Worm (Caenorhabditis elegans) whole organism, young adult: Measurements from ENCODE around the gene F32D1.8.

Source experiments
- B0261.1 ChIP-seq: sonication (generic microtip); optimal IDR thresholded peaks from 2 replicates; lab custom pipeline; 2016; ENCODE audit warnings: mild to moderate bottlenecking, missing genetic modification characterization, moderate library complexity, missing compliant biosample characterization
- C06A6.2 ChIP-seq: fragments of 200-800 bp; sonication (Bioruptor generic); conservative IDR thresholded peaks from 2 replicates; pipeline ENCODE4 v1.3.6; 2022; ENCODE audit warnings: missing genetic modification characterization, missing compliant biosample characterization
- F37B4.10 ChIP-seq: fragments of 200-800 bp; sonication (Bioruptor generic); IDR thresholded peaks from 2 replicates; pipeline ENCODE4 v1.3.6; 2022; ENCODE audit warnings: missing genetic modification characterization, missing compliant biosample characterization
- F49E8.2 ChIP-seq: sonication (generic microtip); optimal IDR thresholded peaks from 3 replicates; lab custom pipeline; 2017; ENCODE audit warnings: missing genetic modification characterization, mild to moderate bottlenecking, missing compliant biosample characterization, antibody characterized with exemption, moderate library complexity; ENCODE audit not compliant: insufficient read depth
- F52B5.7 ChIP-seq: sonication (generic microtip); optimal IDR thresholded peaks from 2 replicates; lab custom pipeline; 2016; ENCODE audit warnings: mild to moderate bottlenecking, missing genetic modification characterization, missing compliant biosample characterization
- F57A8.1 ChIP-seq: fragments of 200-800 bp; sonication (Bioruptor generic); optimal IDR thresholded peaks from 2 replicates; lab custom pipeline; 2018; ENCODE audit warnings: mild to moderate bottlenecking, missing genetic modification characterization, moderate library complexity, missing compliant biosample characterization
- F57C9.4 ChIP-seq: sonication (generic microtip); optimal IDR thresholded peaks from 2 replicates; lab custom pipeline; 2017; ENCODE audit warnings: mild to moderate bottlenecking, missing genetic modification characterization, missing compliant biosample characterization
- T07F8.4 ChIP-seq: sonication (generic microtip); optimal IDR thresholded peaks from 2 replicates; lab custom pipeline; 2016; ENCODE audit warnings: mild to moderate bottlenecking, missing genetic modification characterization, moderate library complexity, missing compliant biosample characterization
- Y53G8AR.9 ChIP-seq: fragments of 200-800 bp; sonication (Bioruptor generic); conservative IDR thresholded peaks from 2 replicates; pipeline ENCODE4 v1.3.6; 2022; ENCODE audit warnings: missing genetic modification reagents, missing genetic modification characterization, missing compliant biosample characterization
- Y67H2A.10 ChIP-seq: fragments of 200-800 bp; sonication (Bioruptor generic); conservative IDR thresholded peaks from 2 replicates; pipeline ENCODE4 v1.3.6; 2022; ENCODE audit warnings: missing genetic modification reagents, missing genetic modification characterization, missing compliant biosample characterization
- Y95B8A.8 ChIP-seq: fragments of 200-800 bp; sonication (Bioruptor generic); IDR thresholded peaks from 2 replicates; pipeline ENCODE4 v1.3.6; 2022; ENCODE audit warnings: missing genetic modification reagents, missing genetic modification characterization, missing compliant biosample characterization
- ZK185.1 ChIP-seq: sonication (generic microtip); optimal IDR thresholded peaks from 2 replicates; lab custom pipeline; 2016; ENCODE audit warnings: mild to moderate bottlenecking, missing genetic modification characterization, missing compliant biosample characterization; ENCODE audit not compliant: poor library complexity, severe bottlenecking
- akir-1 ChIP-seq: fragments of 200-800 bp; sonication (Bioruptor generic); optimal IDR thresholded peaks from 2 replicates; lab custom pipeline; 2018; ENCODE audit warnings: mild to moderate bottlenecking, missing genetic modification characterization, moderate library complexity, missing compliant biosample characterization
- attf-6 ChIP-seq: fragments of 200-800 bp; sonication (Bioruptor generic); IDR thresholded peaks from 2 replicates; pipeline ENCODE4 v1.3.6; 2022; ENCODE audit warnings: missing genetic modification reagents, missing genetic modification characterization, missing compliant biosample characterization
- bed-2 ChIP-seq: fragments of 200-800 bp; sonication (Bioruptor generic); IDR thresholded peaks from 2 replicates; pipeline ENCODE4 v1.3.6; 2022; ENCODE audit warnings: missing genetic modification reagents, missing genetic modification characterization, missing compliant biosample characterization
- ccch-3 ChIP-seq: fragments of 200-800 bp; sonication (Bioruptor generic); optimal IDR thresholded peaks from 2 replicates; lab custom pipeline; 2018; ENCODE audit warnings: mild to moderate bottlenecking, missing genetic modification characterization, missing compliant biosample characterization
- cebp-2 ChIP-seq: fragments of 200-800 bp; sonication (Bioruptor generic); IDR thresholded peaks from 2 replicates; pipeline ENCODE4 v1.3.6; 2022; ENCODE audit warnings: missing genetic modification characterization, missing compliant biosample characterization
- ceh-40 ChIP-seq: fragments of 200-800 bp; sonication (Bioruptor generic); IDR thresholded peaks from 2 replicates; pipeline ENCODE4 v1.3.6; 2022; ENCODE audit warnings: missing genetic modification characterization, missing compliant biosample characterization
- chd-7 ChIP-seq: sonication (generic microtip); optimal IDR thresholded peaks from 2 replicates; lab custom pipeline; 2016; ENCODE audit warnings: mild to moderate bottlenecking, missing genetic modification characterization, moderate library complexity, missing compliant biosample characterization
- him-1 ChIP-seq: sonication (generic microtip); optimal IDR thresholded peaks from 2 replicates; lab custom pipeline; 2016; ENCODE audit warnings: missing genotype, missing genetic modification reagents, missing genetic modification characterization, missing compliant biosample characterization
- hmg-20 ChIP-seq: fragments of 200-800 bp; sonication (Bioruptor generic); IDR thresholded peaks from 2 replicates; pipeline ENCODE4 v1.3.6; 2022; ENCODE audit warnings: missing genetic modification reagents, missing genetic modification characterization, missing compliant biosample characterization
- hrde-1 ChIP-seq: sonication (generic microtip); optimal IDR thresholded peaks from 2 replicates; lab custom pipeline; 2016; ENCODE audit warnings: missing genetic modification characterization, mild to moderate bottlenecking, missing compliant biosample characterization, moderate library complexity, missing genotype, missing genetic modification reagents, borderline replicate concordance
- lin-54 ChIP-seq: fragments of 200-800 bp; sonication (Bioruptor generic); optimal IDR thresholded peaks from 2 replicates; lab custom pipeline; 2018; ENCODE audit warnings: mild to moderate bottlenecking, missing genetic modification characterization, missing compliant biosample characterization
- lir-1 ChIP-seq: fragments of 200-800 bp; sonication (Bioruptor generic); conservative IDR thresholded peaks from 2 replicates; pipeline ENCODE4 v1.3.6; 2022; ENCODE audit warnings: missing genetic modification reagents, missing genetic modification characterization, missing compliant biosample characterization
- madf-3 ChIP-seq: fragments of 200-800 bp; sonication (Bioruptor generic); IDR thresholded peaks from 2 replicates; pipeline ENCODE4 v1.3.6; 2022; ENCODE audit warnings: missing genetic modification reagents, missing genetic modification characterization, missing compliant biosample characterization
- mcd-1 ChIP-seq: fragments of 200-800 bp; sonication (Bioruptor generic); IDR thresholded peaks from 2 replicates; pipeline ENCODE4 v1.3.6; 2022; ENCODE audit warnings: missing genetic modification reagents, missing genetic modification characterization, missing compliant biosample characterization
- mes-4 ChIP-seq: sonication (generic microtip); optimal IDR thresholded peaks from 2 replicates; lab custom pipeline; 2016; ENCODE audit warnings: missing genotype, missing genetic modification characterization, missing compliant biosample characterization
- nfya-1 ChIP-seq: sonication (generic microtip); optimal IDR thresholded peaks from 2 replicates; lab custom pipeline; 2017; ENCODE audit warnings: antibody characterized with exemption, missing compliant biosample characterization, missing genetic modification characterization, borderline replicate concordance; ENCODE audit not compliant: insufficient read depth
- nfyb-1 ChIP-seq: fragments of 200-800 bp; sonication (Bioruptor generic); IDR thresholded peaks from 2 replicates; pipeline ENCODE4 v1.3.6; 2022; ENCODE audit warnings: missing genetic modification reagents, missing genetic modification characterization, missing compliant biosample characterization
- nhr-27 ChIP-seq: fragments of 200-800 bp; sonication (Bioruptor generic); optimal IDR thresholded peaks from 2 replicates; lab custom pipeline; 2018; ENCODE audit warnings: mild to moderate bottlenecking, missing genetic modification characterization, moderate library complexity, missing compliant biosample characterization
- nhr-90 ChIP-seq: sonication (generic microtip); optimal IDR thresholded peaks from 2 replicates; lab custom pipeline; 2016; ENCODE audit warnings: missing genotype, mild to moderate bottlenecking, missing genetic modification characterization, missing compliant biosample characterization
- pbrm-1 ChIP-seq: fragments of 200-800 bp; sonication (Bioruptor generic); IDR thresholded peaks from 2 replicates; pipeline ENCODE4 v1.3.6; 2022; ENCODE audit warnings: missing genetic modification reagents, missing genetic modification characterization, missing compliant biosample characterization
- rec-8 ChIP-seq, 2 experiments: sonication (generic microtip); optimal IDR thresholded peaks; 2 replicates each; lab custom pipeline; 2016; ENCODE audit warnings: mild to moderate bottlenecking in 2 of 2, missing genetic modification characterization in 2 of 2, missing genetic modification reagents in 2 of 2, missing genotype in 2 of 2, missing biosample characterization in 1 of 2, missing compliant biosample characterization in 1 of 2, moderate library complexity in 1 of 2
- sptf-2 ChIP-seq: fragments of 200-800 bp; sonication (Bioruptor generic); optimal IDR thresholded peaks from 2 replicates; lab custom pipeline; 2018; ENCODE audit warnings: mild to moderate bottlenecking, missing genetic modification characterization, missing compliant biosample characterization
- tbx-9 ChIP-seq: sonication (generic microtip); optimal IDR thresholded peaks from 2 replicates; lab custom pipeline; 2016; ENCODE audit warnings: borderline replicate concordance, missing genetic modification characterization, inconsistent platforms, missing compliant biosample characterization
- tlf-1 ChIP-seq: fragments of 200-800 bp; sonication (Bioruptor generic); optimal IDR thresholded peaks from 2 replicates; lab custom pipeline; 2018; ENCODE audit warnings: mild to moderate bottlenecking, missing genetic modification characterization, missing compliant biosample characterization
- xnd-1 ChIP-seq: sonication (generic microtip); optimal IDR thresholded peaks from 2 replicates; lab custom pipeline; 2016; ENCODE audit warnings: missing genotype, missing genetic modification reagents, missing genetic modification characterization, missing compliant biosample characterization
- zim-3 ChIP-seq: sonication (generic microtip); optimal IDR thresholded peaks from 2 replicates; lab custom pipeline; 2017; ENCODE audit warnings: mild to moderate bottlenecking, missing genetic modification characterization, moderate library complexity, missing compliant biosample characterization
- ztf-3 ChIP-seq: fragments of 200-800 bp; sonication (Bioruptor generic); optimal IDR thresholded peaks from 2 replicates; lab custom pipeline; 2018; ENCODE audit warnings: mild to moderate bottlenecking, missing genetic modification characterization, missing compliant biosample characterization

Gene F32D1.8

DNA sequence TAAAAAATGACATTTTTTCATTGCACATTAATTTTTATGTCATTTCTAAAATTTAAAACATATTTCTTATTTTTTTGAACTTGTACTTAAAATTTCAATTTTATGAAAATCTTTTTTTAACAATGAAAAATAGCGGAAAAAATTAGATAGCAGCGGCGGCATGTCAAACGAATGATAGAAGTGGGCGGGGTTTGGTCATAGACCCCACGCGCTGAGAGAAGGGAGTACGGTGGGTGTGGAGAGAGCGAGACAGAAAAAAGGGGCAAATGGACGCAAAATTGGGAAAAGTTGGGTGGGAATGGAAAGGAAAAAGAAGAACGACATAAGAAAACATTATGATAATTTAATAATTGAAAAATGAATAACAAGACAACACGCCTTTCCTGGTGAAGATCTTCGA lies 10.4 kb upstream of the F32D1.8 start:
- no peak for TF ChIP-seq F52B5.7
- no peak for TF ChIP-seq lir-1 (GFP tag; lab: Robert Waterston, UW)
- TF ChIP-seq cebp-2 (GFP tag; lab: Robert Waterston, UW), result no peak
- TF ChIP-seq B0261.1, result no peak
- no peak for TF ChIP-seq attf-6 (GFP tag; lab: Robert Waterston, UW)
- TF ChIP-seq nfya-1 (tag; lab: Kevin White, UChicago), result no peak
- TF ChIP-seq C06A6.2 (GFP tag; lab: Robert Waterston, UW), result no peak
- no peak for TF ChIP-seq Y53G8AR.9
- TF ChIP-seq nhr-27 (tag; lab: Kevin White, UChicago), result no peak
- no peak for TF ChIP-seq sptf-2
- TF ChIP-seq Y67H2A.10 (GFP tag; lab: Robert Waterston, UW), result no peak
- TF ChIP-seq ccch-3 (GFP tag; lab: Kevin White, UChicago), result no peak
- no peak for TF ChIP-seq hmg-20 (GFP tag; lab: Robert Waterston, UW)

DNA sequence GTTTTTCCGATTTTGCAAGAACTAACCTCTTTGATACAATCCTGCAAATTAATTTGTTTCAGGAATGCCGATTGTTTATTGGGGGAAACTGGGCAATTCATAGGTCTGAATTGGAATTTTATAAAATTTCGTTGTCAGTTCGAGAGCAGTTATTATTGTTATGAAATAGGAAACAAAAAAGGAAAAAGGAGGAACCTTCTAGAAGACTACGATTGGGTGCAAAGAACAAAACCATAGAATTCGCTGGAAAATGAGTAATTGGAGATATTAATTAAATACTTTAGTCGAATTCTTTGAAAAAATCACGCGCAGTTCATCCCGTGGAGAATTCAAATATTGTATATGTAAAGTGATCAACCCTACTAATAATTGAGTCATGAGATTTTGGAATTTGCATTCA lies 9.9 kb upstream of the F32D1.8 start, which contains the start of gene F13A2.9:
Gene F13A2.9 (minus strand): TSS at position 101 of the 400 bp plus-strand sequence.
- TF ChIP-seq ceh-40 (GFP tag; lab: Robert Waterston, UW), result no peak
- TF ChIP-seq F37B4.10 (GFP tag; lab: Robert Waterston, UW), result no peak
- TF ChIP-seq F57C9.4 (tag; lab: Kevin White, UChicago), result no peak
- TF ChIP-seq tlf-1 (GFP tag; lab: Kevin White, UChicago), result no peak

DNA sequence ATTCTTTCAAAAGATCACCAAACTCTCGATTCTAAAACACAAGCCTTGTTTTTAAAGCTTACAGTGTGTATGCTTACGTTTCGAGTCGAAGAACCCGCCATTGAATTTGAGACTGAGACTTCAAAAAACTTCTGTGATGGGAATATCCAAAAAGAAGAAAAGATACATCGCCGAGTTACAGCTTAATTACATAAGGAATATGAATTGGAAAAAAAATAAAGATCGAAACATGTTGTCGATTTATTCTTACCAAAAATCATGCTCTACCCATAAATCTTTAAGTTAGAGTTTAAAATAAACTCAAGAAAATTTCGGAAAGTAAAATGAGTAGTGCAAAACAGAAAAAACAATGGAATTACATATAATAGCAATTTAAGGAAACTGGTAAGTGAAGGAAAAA lies 8.7 kb upstream of the F32D1.8 start, which contains the start of gene F13A2.10:
Gene F13A2.10 (minus strand): TSS at position 101 of the 400 bp plus-strand sequence.
- TF ChIP-seq hrde-1 (tag; lab: Kevin White, UChicago), result no peak
- TF ChIP-seq B0261.1, result no peak
- TF ChIP-seq F52B5.7, result no peak
- TF ChIP-seq nfyb-1 (GFP tag; lab: Robert Waterston, UW), result no peak
- no peak for TF ChIP-seq T07F8.4 (tag; lab: Kevin White, UChicago)
- no peak for TF ChIP-seq tbx-9 (tag; lab: Kevin White, UChicago)

DNA sequence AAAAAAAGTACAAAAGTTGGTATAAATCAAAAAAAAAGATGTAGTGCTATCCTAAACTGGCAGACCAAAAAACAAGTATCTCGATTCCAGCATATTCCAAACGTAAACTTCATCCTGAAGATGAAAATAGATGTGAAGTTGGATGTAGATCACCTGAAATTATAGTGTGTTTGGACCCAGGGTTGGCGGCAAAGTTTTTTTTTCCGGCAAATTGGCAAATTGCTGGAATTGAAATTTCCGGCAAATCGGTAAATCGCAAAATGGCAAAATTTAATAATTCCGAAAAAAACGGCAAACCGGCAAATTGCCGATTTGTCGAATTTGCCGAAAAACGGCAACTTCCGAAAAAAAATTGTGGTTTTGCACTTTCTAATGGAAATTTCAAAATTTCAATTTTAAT lies 7.0 kb upstream of the F32D1.8 start, which contains the start of gene F13A2.2:
Gene F13A2.2 (minus strand): TSS at position 101 of the 400 bp plus-strand sequence.
- TF ChIP-seq tbx-9 (tag; lab: Kevin White, UChicago), result no peak
- TF ChIP-seq madf-3, result no peak
- TF ChIP-seq pbrm-1 (GFP tag; lab: Robert Waterston, UW), result no peak
- no peak for TF ChIP-seq Y95B8A.8 (GFP tag; lab: Robert Waterston, UW)
- TF ChIP-seq F57C9.4 (tag; lab: Kevin White, UChicago), result no peak
- no peak for TF ChIP-seq rec-8 (tag; optimal IDR thresholded peaks at IDR 0.05; lab: Kevin White, UChicago)
- no peak for TF ChIP-seq nhr-90 (tag; lab: Kevin White, UChicago)
- TF ChIP-seq mcd-1, result no peak
- no peak for TF ChIP-seq Y53G8AR.9
- TF ChIP-seq C06A6.2 (GFP tag; lab: Robert Waterston, UW), result no peak

DNA sequence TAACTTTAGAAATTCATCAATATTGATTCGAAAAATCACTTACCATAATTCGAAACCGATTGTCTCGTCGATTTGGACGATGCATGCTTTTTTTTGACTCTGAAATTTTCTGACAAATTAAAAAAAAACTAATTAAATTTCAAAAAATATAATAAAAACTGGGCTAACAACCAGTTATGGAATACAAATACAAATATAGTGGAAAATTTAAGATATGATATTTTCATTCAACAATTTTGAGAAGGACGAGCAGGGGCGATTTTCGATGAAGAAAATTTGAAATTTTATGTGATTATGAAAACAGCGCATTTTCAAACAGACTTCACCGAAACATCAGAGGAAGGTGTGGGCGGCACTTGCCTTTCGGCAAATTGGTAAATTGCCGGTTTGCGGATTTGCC lies 4.8 kb upstream of the F32D1.8 start, which contains the start of gene F13A2.1:
Gene F13A2.1 (minus strand): TSS at position 101 of the 400 bp plus-strand sequence.
- TF ChIP-seq Y95B8A.8 (GFP tag; lab: Robert Waterston, UW) (no peak), rec-8 (tag; optimal IDR thresholded peaks at IDR 0.05; lab: Kevin White, UChicago) (no peak), him-1 (tag; lab: Kevin White, UChicago) (no peak), ZK185.1 (tag; lab: Kevin White, UChicago) (no peak), akir-1 (GFP tag; lab: Kevin White, UChicago) (no peak), mes-4 (tag; lab: Kevin White, UChicago) (no peak), lin-54 (GFP tag; lab: Kevin White, UChicago) (no peak), ztf-3 (GFP tag; lab: Kevin White, UChicago) (no peak), tbx-9 (tag; lab: Kevin White, UChicago) (no peak), chd-7 (no peak), xnd-1 (tag; lab: Kevin White, UChicago) (no peak), F57A8.1 (GFP tag; lab: Kevin White, UChicago) (no peak), sptf-2 (no peak), zim-3 (tag; lab: Kevin White, UChicago) (no peak), F49E8.2 (tag; lab: Kevin White, UChicago) (no peak), bed-2 (GFP tag; lab: Robert Waterston, UW) (no peak)
- TF ChIP-seq, all 124 proteins: peak for 0
